Fruit fly (Drosophila melanogaster) whole organism, embryonic: ENCODE data around the gene dnc.

Experiments
- Asciz ChIP-seq: fragments of 200-800 bp; sonication (Bioruptor generic); optimal IDR thresholded peaks from 2 replicates; lab custom pipeline; 2017; ENCODE audit warnings: missing biosample characterization, mild to moderate bottlenecking, missing genetic modification characterization, missing genetic modification reagents
- Awh ChIP-seq: fragments of 200-800 bp; sonication (Bioruptor generic); IDR thresholded peaks from 2 replicates; pipeline ENCODE4, ENCODE4 v1.3.6; 2022; ENCODE audit warnings: missing biosample characterization, missing genetic modification characterization
- Bdp1 ChIP-seq: fragments of 200-800 bp; sonication (Bioruptor generic); optimal IDR thresholded peaks from 3 replicates; lab custom pipeline; 2016; ENCODE audit warnings: missing biosample characterization, missing genetic modification characterization
- Blimp-1 ChIP-seq: fragments of 200-800 bp; sonication (Bioruptor generic); optimal IDR thresholded peaks from 3 replicates; lab custom pipeline; 2018; ENCODE audit warnings: missing biosample characterization, missing genetic modification characterization, mild to moderate bottlenecking, moderate library complexity, missing genetic modification reagents
- CG1024 ChIP-seq: fragments of 200-800 bp; sonication (Bioruptor generic); IDR thresholded peaks from 2 replicates; pipeline ENCODE4 v1.3.6; 2022; ENCODE audit warnings: missing biosample characterization, missing genetic modification characterization
- CG10267 ChIP-seq: fragments of 200-800 bp; sonication (Bioruptor generic); optimal IDR thresholded peaks from 2 replicates; lab custom pipeline; 2018; ENCODE audit warnings: missing biosample characterization, mild to moderate bottlenecking, missing genetic modification characterization, moderate library complexity
- CG10959 ChIP-seq: fragments of 200-800 bp; sonication (Bioruptor generic); IDR thresholded peaks from 2 replicates; pipeline ENCODE4 v1.3.6; 2022; ENCODE audit warnings: missing biosample characterization, missing genetic modification characterization
- CG13123 ChIP-seq: fragments of 200-800 bp; sonication (Bioruptor generic); optimal IDR thresholded peaks from 2 replicates; lab custom pipeline; 2016; ENCODE audit warnings: missing biosample characterization, missing genetic modification characterization
- CG14710 ChIP-seq: fragments of 200-800 bp; sonication (Bioruptor generic); optimal IDR thresholded peaks from 3 replicates; lab custom pipeline; 2019; ENCODE audit warnings: missing biosample characterization, mild to moderate bottlenecking, missing genetic modification characterization, moderate library complexity
- CG14965 ChIP-seq: fragments of 200-800 bp; sonication (Bioruptor generic); optimal IDR thresholded peaks from 2 replicates; lab custom pipeline; 2016; ENCODE audit warnings: missing biosample characterization, missing genetic modification characterization, borderline replicate concordance
- CG15479 ChIP-seq: fragments of 200-800 bp; sonication (Bioruptor generic); optimal IDR thresholded peaks from 3 replicates; lab custom pipeline; 2019; ENCODE audit warnings: missing biosample characterization, mild to moderate bottlenecking, missing genetic modification characterization, moderate library complexity
- CG15696 ChIP-seq: fragments of 200-800 bp; sonication (Bioruptor generic); optimal IDR thresholded peaks from 2 replicates; lab custom pipeline; 2019; ENCODE audit warnings: missing biosample characterization, mild to moderate bottlenecking, missing genetic modification characterization, moderate library complexity
- CG1603 ChIP-seq: fragments of 200-800 bp; sonication (Bioruptor generic); optimal IDR thresholded peaks from 2 replicates; lab custom pipeline; 2019; ENCODE audit warnings: missing biosample characterization, mild to moderate bottlenecking, missing genetic modification characterization, moderate library complexity
- CG18764 ChIP-seq: fragments of 200-800 bp; sonication (Bioruptor generic); optimal IDR thresholded peaks from 3 replicates; lab custom pipeline; 2016; ENCODE audit warnings: missing biosample characterization, missing genetic modification characterization
- CG2678 ChIP-seq: fragments of 200-800 bp; sonication (Bioruptor generic); optimal IDR thresholded peaks from 3 replicates; lab custom pipeline; 2019; ENCODE audit warnings: missing biosample characterization, mild to moderate bottlenecking, missing genetic modification characterization, moderate library complexity
- CG3407 ChIP-seq: fragments of 200-800 bp; sonication (Bioruptor generic); optimal IDR thresholded peaks from 2 replicates; lab custom pipeline; 2018; ENCODE audit warnings: missing biosample characterization, mild to moderate bottlenecking, missing genetic modification characterization
- CG3726 ChIP-seq: fragments of 200-800 bp; sonication (Bioruptor generic); IDR thresholded peaks from 3 replicates; pipeline ENCODE4, ENCODE4 v1.3.6; 2022; ENCODE audit warnings: missing biosample characterization, missing genetic modification characterization
- CG5953 ChIP-seq: fragments of 200-800 bp; sonication (Bioruptor generic); IDR thresholded peaks from 2 replicates; pipeline ENCODE4 v1.3.6; 2022; ENCODE audit warnings: missing biosample characterization, missing genetic modification characterization
- CG6654 ChIP-seq: fragments of 200-800 bp; sonication (Bioruptor generic); optimal IDR thresholded peaks from 2 replicates; lab custom pipeline; 2017; ENCODE audit warnings: missing biosample characterization, mild to moderate bottlenecking, missing genetic modification characterization
- CG7556 ChIP-seq: fragments of 200-800 bp; sonication (Bioruptor generic); optimal IDR thresholded peaks from 2 replicates; lab custom pipeline; 2017; ENCODE audit warnings: missing biosample characterization, mild to moderate bottlenecking, missing genetic modification characterization
- CG9932 ChIP-seq: fragments of 200-800 bp; sonication (Bioruptor generic); IDR thresholded peaks from 2 replicates; pipeline ENCODE4 v1.3.6; 2022; ENCODE audit warnings: missing biosample characterization, missing genetic modification characterization
- Camta ChIP-seq: fragments of 200-800 bp; sonication (Bioruptor generic); optimal IDR thresholded peaks from 2 replicates; lab custom pipeline; 2016; ENCODE audit warnings: missing biosample characterization, missing genetic modification characterization
- Elba2 ChIP-seq: fragments of 200-800 bp; sonication (Bioruptor generic); optimal IDR thresholded peaks from 3 replicates; lab custom pipeline; 2016; ENCODE audit warnings: missing biosample characterization, missing genetic modification characterization
- HLH3B ChIP-seq: fragments of 200-800 bp; sonication (Bioruptor generic); IDR thresholded peaks from 2 replicates; pipeline ENCODE4 v1.3.6; 2022; ENCODE audit warnings: missing biosample characterization, missing genetic modification characterization
- Hey ChIP-seq: fragments of 200-800 bp; sonication (Bioruptor generic); optimal IDR thresholded peaks from 3 replicates; lab custom pipeline; 2018; ENCODE audit warnings: missing biosample characterization, mild to moderate bottlenecking, missing genetic modification characterization
- Kr ChIP-seq: fragments of 200-800 bp; sonication (Bioruptor generic); optimal IDR thresholded peaks from 2 replicates; lab custom pipeline; 2017; ENCODE audit warnings: missing biosample characterization, mild to moderate bottlenecking, missing genetic modification characterization
- Lhr ChIP-seq: fragments of 200-800 bp; sonication (Bioruptor generic); optimal IDR thresholded peaks from 3 replicates; lab custom pipeline; 2017; ENCODE audit warnings: mild to moderate bottlenecking, missing biosample characterization, missing genetic modification reagents, missing genetic modification characterization
- MTF-1 ChIP-seq: fragments of 200-800 bp; sonication (Bioruptor generic); optimal IDR thresholded peaks from 2 replicates; lab custom pipeline; 2018; ENCODE audit warnings: missing biosample characterization, mild to moderate bottlenecking, missing genetic modification characterization, borderline replicate concordance
- Max ChIP-seq: fragments of 200-800 bp; sonication (Bioruptor generic); optimal IDR thresholded peaks from 2 replicates; lab custom pipeline; 2016; ENCODE audit warnings: missing biosample characterization, mild to moderate bottlenecking, missing genetic modification characterization
- Med ChIP-seq: fragments of 200-800 bp; sonication (Bioruptor generic); peaks from one replicate; lab custom pipeline; 2016; ENCODE audit warnings: missing biosample characterization, missing genetic modification characterization, mild to moderate bottlenecking, inconsistent platforms, moderate library complexity
- Pdp1 ChIP-seq, 2 experiments: fragments of 200-800 bp; sonication (Bioruptor generic); optimal IDR thresholded peaks; 3 replicates each; lab custom pipeline; 2016; ENCODE audit warnings: missing biosample characterization in 2 of 2, missing genetic modification characterization in 2 of 2, mild to moderate bottlenecking in 1 of 2, moderate library complexity in 1 of 2
- Xrp1 ChIP-seq: fragments of 200-800 bp; sonication (Bioruptor generic); IDR thresholded peaks from 2 replicates; pipeline ENCODE4 v1.3.6; 2022; ENCODE audit warnings: missing biosample characterization, missing genetic modification characterization
- amos ChIP-seq: fragments of 200-800 bp; sonication (Bioruptor generic); IDR thresholded peaks from 2 replicates; pipeline ENCODE4 v1.3.6; 2022; ENCODE audit warnings: missing biosample characterization, missing genetic modification characterization; ENCODE audit not compliant: partially characterized antibody
- ato ChIP-seq: fragments of 200-800 bp; sonication (Bioruptor generic); IDR thresholded peaks from 2 replicates; pipeline ENCODE4 v1.3.6; 2022; ENCODE audit warnings: missing biosample characterization, missing genetic modification characterization; ENCODE audit not compliant: partially characterized antibody
- en ChIP-seq: fragments of 200-800 bp; sonication (Bioruptor generic); optimal IDR thresholded peaks from 2 replicates; lab custom pipeline; 2016; ENCODE audit warnings: missing biosample characterization, missing genetic modification characterization
- fru ChIP-seq: fragments of >200 bp; optimal IDR thresholded peaks from 2 replicates; lab custom pipeline; 2017
- grn ChIP-seq: fragments of 200-800 bp; sonication (Bioruptor generic); optimal IDR thresholded peaks from 3 replicates; lab custom pipeline; 2017; ENCODE audit warnings: missing biosample characterization, missing genetic modification characterization
- hth ChIP-seq: fragments of >200 bp; optimal IDR thresholded peaks from 2 replicates; lab custom pipeline; 2017; ENCODE audit warnings: inconsistent platforms
- ind ChIP-seq: fragments of 200-800 bp; sonication (Bioruptor generic); optimal IDR thresholded peaks from 3 replicates; lab custom pipeline; 2016; ENCODE audit warnings: missing biosample characterization, missing genetic modification characterization
- lmd ChIP-seq: fragments of 200-800 bp; sonication (Bioruptor generic); IDR thresholded peaks from 2 replicates; pipeline ENCODE4 v1.3.6; 2022; ENCODE audit warnings: missing biosample characterization, missing genetic modification characterization
- nmo ChIP-seq: fragments of 200-800 bp; sonication (Bioruptor generic); optimal IDR thresholded peaks from 2 replicates; lab custom pipeline; 2018; ENCODE audit warnings: missing biosample characterization, mild to moderate bottlenecking, missing genetic modification characterization, moderate library complexity
- otp ChIP-seq: fragments of 200-800 bp; sonication (Bioruptor generic); IDR thresholded peaks from 3 replicates; pipeline ENCODE4, ENCODE4 v1.3.6; 2022; ENCODE audit warnings: missing biosample characterization, missing genetic modification characterization
- peb ChIP-seq: fragments of 200-800 bp; sonication (Bioruptor generic); IDR thresholded peaks from 2 replicates; pipeline ENCODE4 v1.3.6; 2022; ENCODE audit warnings: missing biosample characterization, missing genetic modification characterization
- prd ChIP-seq, 3 experiments: fragments of >200 bp in 2 of 3; fragments of 200-800 bp in 1 of 3; sonication (Bioruptor generic) in 1 of 3; optimal IDR thresholded peaks in 2 of 3; IDR thresholded peaks in 1 of 3; 2 replicates in 2 of 3; 3 replicates in 1 of 3; pipeline versions ENCODE4 v1.3.6 to Lab custom; 2017 to 2022; ENCODE audit warnings: missing biosample characterization in 1 of 3, missing genetic modification characterization in 1 of 3
- sc ChIP-seq, 3 experiments: fragments of >200 bp in 2 of 3; fragments of 200-800 bp in 1 of 3; sonication (Bioruptor generic) in 1 of 3; optimal IDR thresholded peaks; 2 replicates in 2 of 3; 3 replicates in 1 of 3; lab custom pipeline; 2017; ENCODE audit warnings: mild to moderate bottlenecking in 1 of 3, missing biosample characterization in 1 of 3, missing genetic modification characterization in 1 of 3, missing genetic modification reagents in 1 of 3
- sens ChIP-seq: fragments of 200-800 bp; sonication (Bioruptor generic); peaks from one replicate; lab custom pipeline; 2016; ENCODE audit warnings: missing biosample characterization, missing genetic modification characterization
- so ChIP-seq: fragments of 200-800 bp; sonication (Bioruptor generic); IDR thresholded peaks from 3 replicates; pipeline ENCODE4 v1.3.6; 2022; ENCODE audit warnings: missing biosample characterization, missing genetic modification characterization
- wek ChIP-seq: fragments of 200-800 bp; sonication (Bioruptor generic); optimal IDR thresholded peaks from 3 replicates; lab custom pipeline; 2018; ENCODE audit warnings: missing biosample characterization, mild to moderate bottlenecking, missing genetic modification characterization, moderate library complexity

dnc gene

DNA sequence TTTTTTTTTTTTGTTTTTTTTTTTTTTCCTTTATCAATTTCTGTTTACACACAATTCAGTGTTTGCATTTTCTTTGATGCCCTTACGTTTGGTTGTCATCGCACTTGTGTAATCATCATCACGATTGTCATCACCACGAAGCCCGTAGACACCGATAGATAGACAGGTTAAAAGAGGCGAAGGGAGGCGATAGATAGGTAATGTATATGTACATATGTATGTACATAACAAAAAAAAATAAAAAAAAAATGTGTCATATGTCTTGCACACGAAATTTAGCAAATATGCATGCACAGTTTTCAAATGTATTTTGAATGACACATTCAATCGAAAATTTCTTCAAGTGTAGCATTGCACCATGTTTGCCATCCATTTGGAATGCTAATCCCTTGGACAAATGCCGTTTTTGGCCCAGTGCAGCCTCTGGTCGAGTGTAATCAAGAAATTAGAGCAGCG is 181.5 kb downstream of the dnc start (continued):
- no peak for TF ChIP-seq CG14965 (GFP tag; lab: Kevin White, UChicago)
- TF ChIP-seq CG7556 (GFP tag; lab: Kevin White, UChicago), result peak; percentile 23
- TF ChIP-seq ato (GFP tag; lab: Robert Waterston, UW), result no peak
- TF ChIP-seq Kr (GFP tag; lab: Kevin White, UChicago), result peak; percentile 27
- no peak for TF ChIP-seq sc (optimal IDR thresholded peaks at IDR 0.05; lab: Kevin White, UChicago)
- peak; percentile 55 for TF ChIP-seq sc (GFP tag; optimal IDR thresholded peaks at IDR 0.05; lab: Kevin White, UChicago)
- TF ChIP-seq CG18764 (GFP tag; lab: Kevin White, UChicago), result no peak
- TF ChIP-seq CG15479 (GFP tag; lab: Kevin White, UChicago), result no peak
- TF ChIP-seq hth (lab: Kevin White, UChicago), result no peak
- no peak for TF ChIP-seq amos
- no peak for TF ChIP-seq en (GFP tag; lab: Kevin White, UChicago)
- TF ChIP-seq CG3726 (GFP tag; lab: Robert Waterston, UW), result no peak
- no peak for TF ChIP-seq CG9932
- peak; percentile 54 for TF ChIP-seq wek
- no peak for TF ChIP-seq Bdp1 (GFP tag; lab: Kevin White, UChicago)
- TF ChIP-seq CG6654 (GFP tag; lab: Kevin White, UChicago), result no peak
- TF ChIP-seq CG5953 (GFP tag; lab: Robert Waterston, UW), result no peak
- TF ChIP-seq nmo (GFP tag; lab: Kevin White, UChicago), result peak; percentile 18

DNA sequence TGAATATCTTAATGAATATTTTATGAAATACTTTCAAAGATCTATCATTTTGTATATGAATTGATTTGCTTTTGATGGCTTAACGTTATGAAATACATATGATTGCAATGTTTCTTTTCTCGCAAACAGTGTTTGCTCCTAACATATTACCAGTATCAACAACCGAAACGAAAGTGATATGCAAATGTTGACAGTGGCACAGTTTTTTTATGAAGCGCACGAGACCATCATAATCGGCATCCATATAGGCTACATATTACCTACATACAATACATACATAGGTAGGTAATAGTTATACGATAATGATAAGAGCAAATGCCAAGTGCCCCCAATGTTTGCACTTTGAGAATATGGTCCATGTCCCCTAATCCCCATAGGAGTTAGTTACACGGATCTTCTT is 182.6 kb downstream of the dnc start:
- TF ChIP-seq CG15696 (tag; lab: Kevin White, UChicago), result peak; percentile 50
- TF ChIP-seq CG14710 (tag; lab: Kevin White, UChicago), result peak; percentile 2
- no peak for TF ChIP-seq HLH3B (GFP tag; lab: Robert Waterston, UW)
- no peak for TF ChIP-seq prd (optimal IDR thresholded peaks at IDR 0.05; lab: Kevin White, UChicago)
- TF ChIP-seq prd (GFP tag; IDR thresholded peaks at IDR 0.05; lab: Robert Waterston, UW), result peak; percentile 25; the same call in 1 of the 3 replicates
- peak; percentile 72 for TF ChIP-seq sens (GFP tag; lab: Kevin White, UChicago)
- TF ChIP-seq Xrp1 (GFP tag; lab: Robert Waterston, UW), result 0 out of 2 replicates have a peak, but pooled peaks have one; percentile 21
- TF ChIP-seq CG3407, result peak; percentile 2
- 0 out of 2 replicates have a peak, but pooled peaks have one; percentile 40 for TF ChIP-seq Awh (GFP tag; lab: Robert Waterston, UW)
- no peak for TF ChIP-seq Max (GFP tag; lab: Kevin White, UChicago)
- no peak for TF ChIP-seq lmd
- no peak for TF ChIP-seq CG10959 (GFP tag; lab: Robert Waterston, UW)
- peak; percentile 2 for TF ChIP-seq Lhr (GFP tag; lab: Kevin White, UChicago)
- peak; percentile 26 for TF ChIP-seq CG1603
- peak; percentile 0 for TF ChIP-seq CG18764 (GFP tag; lab: Kevin White, UChicago)
- no peak for TF ChIP-seq grn
- no peak for TF ChIP-seq Hey
- TF ChIP-seq CG2678 (tag; lab: Kevin White, UChicago), result peak; percentile 34
- peak; percentile 39 for TF ChIP-seq MTF-1 (GFP tag; lab: Kevin White, UChicago)
- TF ChIP-seq wek, result peak; percentile 25
- no peak for TF ChIP-seq CG10267 (tag; lab: Kevin White, UChicago)
- TF ChIP-seq Asciz (GFP tag; lab: Kevin White, UChicago), result peak; percentile 9
- peak in 1 of 2 experiments; percentile 2 for TF ChIP-seq Pdp1 (GFP tag; optimal IDR thresholded peaks at IDR 0.05; lab: Kevin White, UChicago)
- peak; percentile 13 for TF ChIP-seq Camta (GFP tag; lab: Kevin White, UChicago)
- TF ChIP-seq CG1024 (GFP tag; lab: Robert Waterston, UW), result peak; percentile 51; the same call in 1 of the 2 replicates
- no peak for TF ChIP-seq CG13123
- TF ChIP-seq so (GFP tag; lab: Robert Waterston, UW), result peak; percentile 30; the same call in 1 of the 3 replicates
- no peak for TF ChIP-seq Elba2 (GFP tag; lab: Kevin White, UChicago)
- no peak for TF ChIP-seq fru (lab: Kevin White, UChicago)
- TF ChIP-seq Med (GFP tag; lab: Kevin White, UChicago), result peak; percentile 66
- peak; percentile 35; the same call in 1 of the 3 replicates for TF ChIP-seq otp (GFP tag; lab: Robert Waterston, UW)
- peak; percentile 60 for TF ChIP-seq Blimp-1 (GFP tag; lab: Kevin White, UChicago)
- TF ChIP-seq ind (GFP tag; lab: Kevin White, UChicago), result no peak
- peak; percentile 23; the same call in 1 of the 2 replicates for TF ChIP-seq peb
